Fruit fly (Drosophila melanogaster): ENCODE results near the gene CG32459.
A peak's percentile ranks its signal among the peaks of the same experiment; 100 is the strongest.

Gene CG32459

DNA sequence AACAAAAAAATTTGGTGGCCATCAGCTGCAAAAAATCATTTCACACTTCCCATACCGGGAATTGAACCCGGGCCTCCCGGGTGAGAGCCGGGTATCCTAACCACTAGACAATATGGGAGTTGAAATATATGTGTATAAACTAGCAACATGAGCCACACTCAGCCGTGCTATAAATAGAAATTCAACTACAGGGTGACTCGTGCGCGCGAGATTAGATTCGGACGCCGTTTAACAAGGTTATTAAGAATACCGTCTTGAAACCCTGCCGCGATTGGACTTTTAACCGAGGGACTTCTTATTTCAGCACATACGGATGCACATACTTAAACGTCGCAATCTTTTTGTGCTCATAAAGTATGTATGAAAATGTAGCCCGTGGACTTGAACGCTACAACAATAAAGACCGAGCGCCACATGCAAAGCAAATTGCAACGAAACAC, 8.2 kb downstream of the CG32459 start (continued):
- peak; percentile 20 for TF ChIP-seq Met (GFP tag; optimal IDR thresholded peaks at IDR 0.05)
- no peak for TF ChIP-seq CG11762 (GFP tag; optimal IDR thresholded peaks at IDR 0.05; ENCODE audit: insufficient read depth)
- no peak for TF ChIP-seq pdm3 (GFP tag; optimal IDR thresholded peaks at IDR 0.05)
- TF ChIP-seq CG32006 (GFP tag; optimal IDR thresholded peaks at IDR 0.05): no peak
- TF ChIP-seq CG11294 (GFP tag; IDR thresholded peaks at IDR 0.05): no peak

DNA sequence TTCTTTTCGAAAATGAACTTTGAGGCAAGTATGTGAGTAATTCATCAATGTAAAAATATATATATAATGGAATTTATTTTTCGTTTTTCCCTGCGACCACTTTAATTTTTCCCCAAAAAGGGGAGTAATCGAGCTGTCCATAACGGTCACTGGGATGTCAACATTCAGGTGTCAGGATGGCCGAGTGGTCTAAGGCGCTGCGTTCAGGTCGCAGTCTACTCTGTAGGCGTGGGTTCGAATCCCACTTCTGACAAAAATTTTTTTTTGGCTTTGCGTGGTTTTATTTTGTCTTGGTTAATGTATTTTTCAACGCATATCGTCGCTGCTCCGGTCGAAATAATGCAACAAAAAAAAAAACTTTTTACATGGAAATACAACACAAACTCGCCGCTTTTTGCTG, 12.8 kb downstream of the CG32459 start:
- TF ChIP-seq Sox102F (GFP tag; optimal IDR thresholded peaks at IDR 0.05): no peak
- peak; percentile 40 for TF ChIP-seq Eip78C (GFP tag)
- TF ChIP-seq svp (GFP tag): peak; percentile 55

DNA sequence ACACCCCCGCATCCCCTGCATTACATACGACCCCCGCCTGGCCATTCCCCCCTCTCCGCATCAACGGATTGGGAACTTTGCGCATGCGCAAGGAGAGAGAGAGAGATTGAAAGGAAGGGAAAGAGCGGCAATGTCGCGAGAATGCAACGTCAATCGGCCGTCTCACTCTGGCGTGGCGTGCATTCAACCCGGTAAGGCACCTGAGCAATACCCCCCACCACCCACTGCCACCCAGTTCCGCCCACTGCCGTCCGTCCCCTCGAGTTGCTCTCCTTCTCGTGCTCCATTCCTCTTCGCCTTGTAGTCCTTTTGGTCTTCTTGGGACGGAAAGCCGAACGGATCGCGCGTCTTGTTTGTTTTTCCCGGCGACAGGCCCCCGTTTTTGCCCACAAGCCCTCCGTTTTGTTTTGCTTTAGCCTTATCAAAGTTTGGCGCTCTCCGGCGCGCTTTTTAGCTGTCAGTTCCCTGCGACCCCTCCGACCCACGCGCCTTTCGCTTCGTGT, 16.1 kb downstream of the CG32459 start:
- TF ChIP-seq CG6792 (GFP tag; optimal IDR thresholded peaks at IDR 0.05) (no peak), ss (GFP tag; optimal IDR thresholded peaks at IDR 0.05) (peak; percentile 79 to 80), CG11762 (GFP tag; optimal IDR thresholded peaks at IDR 0.05; ENCODE audit: insufficient read depth) (peak; percentile 19), net (GFP tag; optimal IDR thresholded peaks at IDR 0.05) (peak; percentile 16), dsx (GFP tag; optimal IDR thresholded peaks at IDR 0.05; ENCODE audit: poor library complexity, severe bottlenecking) (peak; percentile 47), CG7368 (GFP tag; optimal IDR thresholded peaks at IDR 0.05) (peak; percentile 44), Ets96B (tag; optimal IDR thresholded peaks at IDR 0.05) (peak; percentile 46), spab (GFP tag; optimal IDR thresholded peaks at IDR 0.05) (peak; percentile 69), Sox15 (GFP tag; optimal IDR thresholded peaks at IDR 0.05) (no peak), Hr39 (GFP tag; optimal IDR thresholded peaks at IDR 0.05) (no peak), fkh (GFP tag; optimal IDR thresholded peaks at IDR 0.05) (peak; percentile 20), Met (GFP tag; optimal IDR thresholded peaks at IDR 0.05) (peak; percentile 27), OdsH (GFP tag; optimal IDR thresholded peaks at IDR 0.05) (no peak), CG4318 (GFP tag; optimal IDR thresholded peaks at IDR 0.05) (no peak), CG3919 (GFP tag; optimal IDR thresholded peaks at IDR 0.05) (peak; percentile 21), CG31627 (GFP tag; optimal IDR thresholded peaks at IDR 0.05) (no peak), CG8632 (GFP tag; optimal IDR thresholded peaks at IDR 0.05) (peak; percentile 1), Lpt (GFP tag; optimal IDR thresholded peaks at IDR 0.05) (peak; percentile 63), cyc (GFP tag; optimal IDR thresholded peaks at IDR 0.05) (no peak), CG6854 (GFP tag; optimal IDR thresholded peaks at IDR 0.05) (peak; percentile 74), Hr4 (GFP tag; optimal IDR thresholded peaks at IDR 0.05) (no peak), Smox (GFP tag; optimal IDR thresholded peaks at IDR 0.05) (no peak), CG9139 (GFP tag; optimal IDR thresholded peaks at IDR 0.05) (peak; percentile 74), Gug (GFP tag; IDR thresholded peaks at IDR 0.05) (0 out of 2 replicates have a peak, but pooled peaks have one; percentile 9), topi (GFP tag; optimal IDR thresholded peaks at IDR 0.05) (peak; percentile 27), Blimp-1 (GFP tag; optimal IDR thresholded peaks at IDR 0.05) (peak; percentile 72), Hr38 (GFP tag; optimal IDR thresholded peaks at IDR 0.05) (no peak), dac (GFP tag; optimal IDR thresholded peaks at IDR 0.05) (peak; percentile 13), CG32006 (GFP tag; optimal IDR thresholded peaks at IDR 0.05) (peak; percentile 33), achi (GFP tag; optimal IDR thresholded peaks at IDR 0.05) (peak; percentile 12), CG34406 (GFP tag; optimal IDR thresholded peaks at IDR 0.05) (peak; percentile 33), pdm3 (GFP tag; optimal IDR thresholded peaks at IDR 0.05) (no peak), CG8319 (GFP tag; optimal IDR thresholded peaks at IDR 0.05) (no peak), CG10669 (GFP tag; optimal IDR thresholded peaks at IDR 0.05) (peak; percentile 16), CG3032 (tag; optimal IDR thresholded peaks at IDR 0.05) (peak; percentile 52), CG11294 (GFP tag; IDR thresholded peaks at IDR 0.05) (no peak), Sox14 (GFP tag; optimal IDR thresholded peaks at IDR 0.05) (peak; percentile 26), Ets21C (GFP tag; optimal IDR thresholded peaks at IDR 0.05) (no peak), fd59A (GFP tag; optimal IDR thresholded peaks at IDR 0.05) (peak; percentile 46), CG6163 (GFP tag; IDR thresholded peaks at IDR 0.05) (peak; percentile 73; the same call in 2 of the 3 replicates), vri (GFP tag; optimal IDR thresholded peaks at IDR 0.05) (peak; percentile 72), CG10631 (GFP tag; optimal IDR thresholded peaks at IDR 0.05) (no peak), acj6 (GFP tag; optimal IDR thresholded peaks at IDR 0.05) (no peak), salr (GFP tag; optimal IDR thresholded peaks at IDR 0.05) (peak; percentile 8 to 51)

Data from whole organism, prepupa.